Worm (Caenorhabditis elegans) whole organism, midembryonic: Measurements from ENCODE around the gene clec-7.

ENCODE experiments used
- cog-1 ChIP-seq: sonication (generic microtip); optimal IDR thresholded peaks from 2 replicates; lab custom pipeline; 2016; ENCODE audit warnings: missing genetic modification characterization, missing compliant biosample characterization
- flt-1 ChIP-seq: fragments of 200-800 bp; sonication (Bioruptor generic); IDR thresholded peaks from 2 replicates; pipeline ENCODE4 v1.3.6; 2022; ENCODE audit warnings: missing genetic modification characterization, missing compliant biosample characterization
- med-1 ChIP-seq: sonication (generic microtip); optimal IDR thresholded peaks from 2 replicates; lab custom pipeline; 2017; ENCODE audit warnings: missing genetic modification characterization, mild to moderate bottlenecking, missing compliant biosample characterization, antibody characterized with exemption, missing genetic modification reagents; ENCODE audit not compliant: insufficient read depth
- ref-1 ChIP-seq: fragments of 200-800 bp; sonication (Bioruptor generic); conservative IDR thresholded peaks from 2 replicates; pipeline ENCODE4 v1.3.6; 2022; ENCODE audit warnings: missing genetic modification reagents, missing genetic modification characterization, missing compliant biosample characterization
- tab-1 ChIP-seq: fragments of 200-800 bp; sonication (Bioruptor generic); IDR thresholded peaks from 2 replicates; pipeline ENCODE4 v1.3.6; 2022; ENCODE audit warnings: missing genetic modification characterization, missing compliant biosample characterization
- ztf-23 ChIP-seq: fragments of 200-800 bp; sonication (Bioruptor generic); IDR thresholded peaks from 2 replicates; pipeline ENCODE4 v1.3.6; 2022; ENCODE audit warnings: missing genetic modification reagents, missing genetic modification characterization, missing compliant biosample characterization

- no peak for TF ChIP-seq tab-1 (GFP tag; lab: Robert Waterston, UW)
- no peak for TF ChIP-seq flt-1
- no peak for TF ChIP-seq ref-1 (GFP tag; lab: Robert Waterston, UW)
- TF ChIP-seq ztf-23, result no peak
- no peak for TF ChIP-seq med-1 (GFP tag; lab: Kevin White, UChicago)
- no peak for TF ChIP-seq cog-1 (tag; lab: Kevin White, UChicago)
Observed at ce11 chrV:7364059-7364458, 35.9 kb downstream of the clec-7 start, which contains the start of gene cyp-35A2.
